Fruit fly (Drosophila melanogaster) whole organism, adult: ENCODE measurements around the gene Spase25.

Experiments
- CG11617 ChIP-seq: fragments of 200-800 bp; sonication (Bioruptor generic); optimal IDR thresholded peaks from 2 replicates; lab custom pipeline; 2017; ENCODE audit warnings: mild to moderate bottlenecking, missing biosample characterization, missing genetic modification reagents, missing genetic modification characterization
- CG12768 ChIP-seq: fragments of 200-800 bp; sonication (Bioruptor generic); optimal IDR thresholded peaks from 2 replicates; lab custom pipeline; 2017; ENCODE audit warnings: missing biosample characterization, missing genetic modification characterization, mild to moderate bottlenecking, moderate library complexity, missing genetic modification reagents
- CG14711 ChIP-seq: fragments of 200-800 bp; sonication (Bioruptor generic); optimal IDR thresholded peaks from 2 replicates; lab custom pipeline; 2018; ENCODE audit warnings: missing biosample characterization, mild to moderate bottlenecking, missing genetic modification characterization, moderate library complexity
- CG33017 ChIP-seq: fragments of 200-800 bp; sonication (Bioruptor generic); optimal IDR thresholded peaks from 2 replicates; lab custom pipeline; 2018; ENCODE audit warnings: missing biosample characterization, mild to moderate bottlenecking, missing genetic modification characterization, moderate library complexity
- CG7101 ChIP-seq: fragments of 200-800 bp; sonication (Bioruptor generic); optimal IDR thresholded peaks from 2 replicates; lab custom pipeline; 2018; ENCODE audit warnings: missing biosample characterization, mild to moderate bottlenecking, missing genetic modification characterization, moderate library complexity
- Clk ChIP-seq: fragments of 200-800 bp; sonication (Bioruptor generic); optimal IDR thresholded peaks from 2 replicates; lab custom pipeline; 2017; ENCODE audit warnings: missing biosample characterization, missing genetic modification characterization
- kay ChIP-seq: fragments of 200-800 bp; sonication (Bioruptor generic); peaks from one replicate; lab custom pipeline; 2016; ENCODE audit warnings: missing biosample characterization, missing genetic modification characterization, borderline replicate concordance
- ovo ChIP-seq: fragments of 200-800 bp; sonication (Bioruptor generic); optimal IDR thresholded peaks from 2 replicates; lab custom pipeline; 2016; ENCODE audit warnings: missing biosample characterization, missing genetic modification characterization

DNA sequence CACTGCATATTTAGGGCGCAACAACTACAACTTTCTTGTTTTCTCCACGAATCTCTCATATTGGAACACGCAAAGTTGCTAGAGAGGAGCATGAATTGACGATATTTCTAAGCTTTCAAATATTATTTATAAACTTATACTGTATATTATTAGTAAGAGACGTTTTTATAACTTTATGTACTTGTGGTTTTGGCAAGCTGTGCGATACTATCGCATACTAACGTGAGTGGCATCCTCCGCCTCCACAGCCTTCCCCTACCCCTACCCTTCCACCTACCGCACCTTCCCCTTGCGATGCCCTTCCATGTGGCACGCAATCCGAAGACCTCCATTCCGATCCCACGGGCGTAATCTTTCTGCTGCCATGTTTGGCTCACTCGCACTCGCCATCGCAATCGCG, 16.7 kb upstream of the Spase25 start:
- no peak for TF ChIP-seq ovo (GFP tag; lab: Kevin White, UChicago)
- no peak for TF ChIP-seq kay (GFP tag; lab: Kevin White, UChicago)
- no peak for TF ChIP-seq CG12768 (GFP tag; lab: Kevin White, UChicago)
- TF ChIP-seq CG33017 (tag; lab: Kevin White, UChicago): no peak
- no peak for TF ChIP-seq CG7101 (tag; lab: Kevin White, UChicago)
- TF ChIP-seq CG14711 (tag; lab: Kevin White, UChicago): no peak
- no peak for TF ChIP-seq CG11617 (GFP tag; lab: Kevin White, UChicago)
- no peak for TF ChIP-seq Clk (GFP tag; lab: Kevin White, UChicago)
